Worm (Caenorhabditis elegans) whole organism, L1 larva: ENCODE results near the gene C05E4.7.

ENCODE experiments used
- Y116A8C.19 ChIP-seq: sonication (generic microtip); optimal IDR thresholded peaks from 2 replicates; lab custom pipeline; 2016; ENCODE audit warnings: missing compliant biosample characterization, missing genetic modification characterization, borderline replicate concordance
- aha-1 ChIP-seq: fragments of 150-350 bp; optimal IDR thresholded peaks from 2 replicates; lab custom pipeline; 2014; ENCODE audit warnings: missing biosample characterization, missing genetic modification characterization
- alr-1 ChIP-seq: fragments of 200-800 bp; sonication (Bioruptor generic); optimal IDR thresholded peaks from 2 replicates; lab custom pipeline; 2018; ENCODE audit warnings: borderline replicate concordance, mild to moderate bottlenecking, missing genetic modification characterization, missing compliant biosample characterization
- aly-2 ChIP-seq: fragments of 150-350 bp; optimal IDR thresholded peaks from 2 replicates; lab custom pipeline; 2014; ENCODE audit warnings: missing biosample characterization, missing genetic modification characterization
- ama-1 ChIP-seq: fragments of 150-350 bp; optimal IDR thresholded peaks from 2 replicates; lab custom pipeline; 2014
- ceh-63 ChIP-seq: fragments of 200-800 bp; sonication (Bioruptor generic); optimal IDR thresholded peaks from 2 replicates; lab custom pipeline; 2018; ENCODE audit warnings: mild to moderate bottlenecking, missing genetic modification characterization, missing compliant biosample characterization
- ceh-90 ChIP-seq: sonication (generic microtip); optimal IDR thresholded peaks from 2 replicates; lab custom pipeline; 2016; ENCODE audit warnings: missing genetic modification characterization, missing compliant biosample characterization
- ces-1 ChIP-seq: fragments of 150-350 bp; optimal IDR thresholded peaks from 2 replicates; lab custom pipeline; 2014; ENCODE audit warnings: missing biosample characterization, missing genetic modification reagents, missing genetic modification characterization
- efl-1 ChIP-seq, 4 experiments: fragments of 150-350 bp; optimal IDR thresholded peaks in 3 of 4; peaks in 1 of 4; 1 replicate in 1 of 4; 2 replicates in 3 of 4; lab custom pipeline; 2014; ENCODE audit warnings: missing biosample characterization in 2 of 4, missing genetic modification characterization in 2 of 4, missing genetic modification reagents in 2 of 4
- efl-3 ChIP-seq: fragments of 200-800 bp; sonication (Bioruptor generic); optimal IDR thresholded peaks from 2 replicates; lab custom pipeline; 2018; ENCODE audit warnings: mild to moderate bottlenecking, missing genetic modification characterization, missing compliant biosample characterization
- egl-13 ChIP-seq: sonication (generic microtip); optimal IDR thresholded peaks from 2 replicates; lab custom pipeline; 2016; ENCODE audit warnings: missing genotype, missing genetic modification reagents, missing genetic modification characterization, missing compliant biosample characterization
- elt-2 ChIP-seq: sonication (generic microtip); optimal IDR thresholded peaks from 2 replicates; lab custom pipeline; 2016; ENCODE audit warnings: missing genetic modification characterization, mild to moderate bottlenecking, inconsistent platforms, missing compliant biosample characterization, missing genetic modification reagents
- elt-3 ChIP-seq, 6 experiments: fragments of 150-350 bp in 1 of 6; sonication (generic microtip); optimal IDR thresholded peaks; 2 replicates each; lab custom pipeline; 2017 to 2018; ENCODE audit warnings: missing biosample characterization in 6 of 6, missing genetic modification characterization in 6 of 6, inconsistent platforms in 1 of 6
- ets-5 ChIP-seq: fragments of 200-800 bp; sonication (Bioruptor generic); IDR thresholded peaks from 2 replicates; pipeline ENCODE4 v1.3.6; 2022; ENCODE audit warnings: missing genetic modification characterization, missing compliant biosample characterization
- fkh-4 ChIP-seq: sonication (generic microtip); optimal IDR thresholded peaks from 2 replicates; lab custom pipeline; 2016; ENCODE audit warnings: missing compliant biosample characterization, missing genetic modification characterization, borderline replicate concordance
- fkh-8 ChIP-seq: sonication (generic microtip); optimal IDR thresholded peaks from 2 replicates; lab custom pipeline; 2016; ENCODE audit warnings: mild to moderate bottlenecking, missing genetic modification characterization, missing compliant biosample characterization
- fos-1 ChIP-seq: fragments of 150-350 bp; optimal IDR thresholded peaks from 2 replicates; lab custom pipeline; 2014; ENCODE audit warnings: missing biosample characterization, missing genetic modification characterization
- hlh-17 ChIP-seq: fragments of 200-800 bp; sonication (Bioruptor generic); optimal IDR thresholded peaks from 2 replicates; lab custom pipeline; 2018; ENCODE audit warnings: missing genetic modification characterization, mild to moderate bottlenecking, missing compliant biosample characterization, moderate library complexity, borderline replicate concordance
- hlh-4 ChIP-seq: sonication (generic microtip); optimal IDR thresholded peaks from 2 replicates; lab custom pipeline; 2016; ENCODE audit warnings: mild to moderate bottlenecking, missing genetic modification characterization, missing compliant biosample characterization
- irx-1 ChIP-seq: sonication (generic microtip); optimal IDR thresholded peaks from 2 replicates; lab custom pipeline; 2016; ENCODE audit warnings: missing genetic modification characterization, missing compliant biosample characterization
- isw-1 ChIP-seq: fragments of 200-800 bp; sonication (Bioruptor generic); IDR thresholded peaks from 2 replicates; pipeline ENCODE4 v1.3.6; 2022; ENCODE audit warnings: missing genetic modification characterization, missing compliant biosample characterization
- jun-1 ChIP-seq: fragments of 150-350 bp; optimal IDR thresholded peaks from 2 replicates; lab custom pipeline; 2014; ENCODE audit warnings: missing biosample characterization, missing genetic modification reagents, missing genetic modification characterization
- lin-13 ChIP-seq: fragments of 150-350 bp; optimal IDR thresholded peaks from 2 replicates; lab custom pipeline; 2014; ENCODE audit warnings: missing biosample characterization, missing genetic modification reagents, missing genetic modification characterization
- lin-14 ChIP-seq: fragments of 200-800 bp; sonication (Bioruptor generic); optimal IDR thresholded peaks from 2 replicates; lab custom pipeline; 2018; ENCODE audit warnings: mild to moderate bottlenecking, missing genetic modification characterization, moderate library complexity, missing compliant biosample characterization
- lin-35 ChIP-seq, 2 experiments: fragments of 150-350 bp; optimal IDR thresholded peaks; 2 replicates each; lab custom pipeline; 2014; ENCODE audit warnings: missing biosample characterization in 2 of 2, missing genetic modification characterization in 2 of 2, missing genetic modification reagents in 2 of 2
- lir-3 ChIP-seq: sonication (generic microtip); optimal IDR thresholded peaks from 2 replicates; lab custom pipeline; 2016; ENCODE audit warnings: mild to moderate bottlenecking, missing genetic modification characterization, moderate library complexity, missing compliant biosample characterization; ENCODE audit not compliant: poor library complexity
- lsy-2 ChIP-seq, 2 experiments: fragments of 150-350 bp; optimal IDR thresholded peaks; 2 replicates each; lab custom pipeline; 2014; ENCODE audit warnings: missing biosample characterization in 2 of 2, missing genetic modification characterization in 2 of 2
- mdl-1 ChIP-seq, 2 experiments: fragments of 150-350 bp; optimal IDR thresholded peaks; 2 replicates each; lab custom pipeline; 2014 to 2017; ENCODE audit warnings: missing biosample characterization in 2 of 2, missing genetic modification characterization in 2 of 2, inconsistent platforms in 1 of 2
- nhr-11 ChIP-seq: fragments of 150-350 bp; optimal IDR thresholded peaks from 2 replicates; lab custom pipeline; 2014; ENCODE audit warnings: missing biosample characterization, missing genetic modification characterization
- nhr-12 ChIP-seq: sonication (generic microtip); optimal IDR thresholded peaks from 2 replicates; lab custom pipeline; 2017; ENCODE audit warnings: missing biosample characterization, missing genetic modification characterization
- nhr-19 ChIP-seq: fragments of 200-800 bp; sonication (Bioruptor generic); conservative IDR thresholded peaks from 2 replicates; pipeline ENCODE4 v1.3.6; 2022; ENCODE audit warnings: missing genetic modification characterization, missing compliant biosample characterization
- nhr-20 ChIP-seq: sonication (generic microtip); optimal IDR thresholded peaks from 2 replicates; lab custom pipeline; 2016; ENCODE audit warnings: mild to moderate bottlenecking, missing genetic modification characterization, missing compliant biosample characterization
- nhr-237 ChIP-seq: fragments of 150-350 bp; optimal IDR thresholded peaks from 2 replicates; lab custom pipeline; 2014; ENCODE audit warnings: missing biosample characterization, missing genetic modification characterization
- nhr-28 ChIP-seq: fragments of 150-350 bp; optimal IDR thresholded peaks from 2 replicates; lab custom pipeline; 2014; ENCODE audit warnings: missing biosample characterization, missing genetic modification characterization
- nhr-47 ChIP-seq: sonication (generic microtip); optimal IDR thresholded peaks from 2 replicates; lab custom pipeline; 2016; ENCODE audit warnings: mild to moderate bottlenecking, missing genetic modification characterization, moderate library complexity, missing compliant biosample characterization
- nhr-84 ChIP-seq: sonication (generic microtip); optimal IDR thresholded peaks from 2 replicates; lab custom pipeline; 2017; ENCODE audit warnings: missing biosample characterization, missing genetic modification characterization
- nhr-85 ChIP-seq: sonication (generic microtip); peaks from one replicate; lab custom pipeline; 2016; ENCODE audit warnings: missing genetic modification characterization, inconsistent platforms, missing compliant biosample characterization
- pag-3 ChIP-seq: sonication (generic microtip); optimal IDR thresholded peaks from 2 replicates; lab custom pipeline; 2017; ENCODE audit warnings: missing genetic modification characterization, mild to moderate bottlenecking, missing compliant biosample characterization, antibody characterized with exemption, borderline replicate concordance; ENCODE audit not compliant: insufficient read depth
- rnt-1 ChIP-seq: sonication (generic microtip); optimal IDR thresholded peaks from 2 replicates; lab custom pipeline; 2016; ENCODE audit warnings: mild to moderate bottlenecking, missing genetic modification characterization, moderate library complexity, missing compliant biosample characterization
- snpc-4 ChIP-seq: fragments of 150-350 bp; optimal IDR thresholded peaks from 2 replicates; lab custom pipeline; 2014; ENCODE audit warnings: missing biosample characterization, missing genetic modification characterization
- sptf-1 ChIP-seq: fragments of 150-350 bp; optimal IDR thresholded peaks from 2 replicates; lab custom pipeline; 2014; ENCODE audit warnings: missing biosample characterization, missing genetic modification characterization
- sup-37 ChIP-seq: fragments of 200-800 bp; sonication (Bioruptor generic); optimal IDR thresholded peaks from 2 replicates; lab custom pipeline; 2018; ENCODE audit warnings: mild to moderate bottlenecking, missing genetic modification characterization, missing compliant biosample characterization
- swsn-7 ChIP-seq: sonication (generic microtip); optimal IDR thresholded peaks from 2 replicates; lab custom pipeline; 2016; ENCODE audit warnings: missing genetic modification characterization, missing compliant biosample characterization
- tbx-2 ChIP-seq: sonication (generic microtip); optimal IDR thresholded peaks from 2 replicates; lab custom pipeline; 2016; ENCODE audit warnings: missing genetic modification characterization, missing compliant biosample characterization
- tlp-1 ChIP-seq: fragments of 150-350 bp; optimal IDR thresholded peaks from 2 replicates; lab custom pipeline; 2014; ENCODE audit warnings: missing biosample characterization, missing genetic modification characterization
- unc-130 ChIP-seq: fragments of 150-350 bp; optimal IDR thresholded peaks from 2 replicates; lab custom pipeline; 2017; ENCODE audit warnings: missing biosample characterization, missing genetic modification characterization, inconsistent platforms
- unc-30 ChIP-seq: sonication (generic microtip); optimal IDR thresholded peaks from 2 replicates; lab custom pipeline; 2017; ENCODE audit warnings: missing biosample characterization, missing genetic modification characterization
- unc-62 ChIP-seq: fragments of 150-350 bp; optimal IDR thresholded peaks from 2 replicates; lab custom pipeline; 2014; ENCODE audit warnings: missing biosample characterization, missing genetic modification reagents, missing genetic modification characterization
- unc-86 ChIP-seq: sonication (generic microtip); optimal IDR thresholded peaks from 2 replicates; lab custom pipeline; 2016; ENCODE audit warnings: missing genetic modification characterization, missing compliant biosample characterization
- vab-15 ChIP-seq: sonication (generic microtip); optimal IDR thresholded peaks from 2 replicates; lab custom pipeline; 2017; ENCODE audit warnings: missing genotype, mild to moderate bottlenecking, missing genetic modification characterization, missing compliant biosample characterization
- zag-1 ChIP-seq: fragments of 150-350 bp; optimal IDR thresholded peaks from 2 replicates; lab custom pipeline; 2014; ENCODE audit warnings: missing biosample characterization, missing genetic modification characterization

C05E4.7 gene

ce11 chrV:723895-724352 lies 18.0 kb upstream of the C05E4.7 start, which contains the start of gene fbxb-72 (continued):
- TF ChIP-seq elt-2 (peak; percentile 60), snpc-4 (tag; lab: Kevin White, UChicago) (no peak), nhr-12 (tag; lab: Kevin White, UChicago) (no peak), hlh-4 (tag; lab: Kevin White, UChicago) (no peak), irx-1 (tag; lab: Kevin White, UChicago) (peak; percentile 3), egl-13 (tag; lab: Kevin White, UChicago) (no peak), nhr-20 (tag; lab: Kevin White, UChicago) (peak; percentile 51), nhr-47 (tag; lab: Kevin White, UChicago) (peak; percentile 68), tbx-2 (peak; percentile 69), ceh-90 (no peak), lin-13 (GFP tag; lab: Kevin White, UChicago) (no peak), zag-1 (tag; lab: Kevin White, UChicago) (no peak), unc-62 (GFP tag; lab: Kevin White, UChicago) (no peak), Y116A8C.19 (tag; lab: Kevin White, UChicago) (no peak), mdl-1 (tag; optimal IDR thresholded peaks at IDR 0.05; lab: Kevin White, UChicago) (no peak), swsn-7 (tag; lab: Kevin White, UChicago) (peak; percentile 7), efl-1 (optimal IDR thresholded peaks at IDR 0.05; lab: Kevin White, UChicago) (peak; percentile 37 to 38), efl-1 (GFP tag; optimal IDR thresholded peaks at IDR 0.05 in 1 of 2; lab: Kevin White, UChicago) (peak in 1 of 2 experiments; percentile 95), rnt-1 (tag; lab: Kevin White, UChicago) (peak; percentile 53), aly-2 (tag; lab: Kevin White, UChicago) (peak; percentile 100), ets-5 (GFP tag; lab: Robert Waterston, UW) (no peak), nhr-28 (no peak), elt-3 (tag; optimal IDR thresholded peaks at IDR 0.05; lab: Kevin White, UChicago) (peak in 2 of 6 experiments; percentile 12 to 20), lsy-2 (tag; optimal IDR thresholded peaks at IDR 0.05; lab: Kevin White, UChicago) (peak; percentile 51 to 58), pag-3 (tag; lab: Kevin White, UChicago) (no peak), unc-86 (tag; lab: Kevin White, UChicago) (no peak), efl-3 (GFP tag; lab: Kevin White, UChicago) (no peak), lin-35 (GFP tag; optimal IDR thresholded peaks at IDR 0.05; lab: Kevin White, UChicago) (peak in 1 of 2 experiments; percentile 85), fos-1 (no peak), nhr-85 (tag; lab: Kevin White, UChicago) (no peak), aha-1 (tag; lab: Kevin White, UChicago) (no peak), fkh-8 (tag; lab: Kevin White, UChicago) (peak; percentile 46), tlp-1 (tag; lab: Kevin White, UChicago) (no peak), sptf-1 (tag; lab: Kevin White, UChicago) (no peak), unc-130 (tag; lab: Kevin White, UChicago) (no peak), isw-1 (GFP tag; lab: Robert Waterston, UW) (no peak), vab-15 (tag; lab: Kevin White, UChicago) (no peak), nhr-84 (tag; lab: Kevin White, UChicago) (peak; percentile 59), lin-14 (peak; percentile 71), nhr-237 (tag; lab: Kevin White, UChicago) (no peak), ceh-63 (GFP tag; lab: Kevin White, UChicago) (no peak), nhr-11 (tag; lab: Kevin White, UChicago) (peak; percentile 17), jun-1 (tag; lab: Kevin White, UChicago) (peak; percentile 48), lir-3 (tag; lab: Kevin White, UChicago) (peak; percentile 47), ces-1 (GFP tag; lab: Kevin White, UChicago) (no peak), hlh-17 (no peak), unc-30 (no peak), ama-1 (lab: Kevin White, UChicago) (peak; percentile 89), fkh-4 (tag; lab: Kevin White, UChicago) (no peak), sup-37 (peak; percentile 55), nhr-19 (peak; percentile 70), alr-1 (tag; lab: Kevin White, UChicago) (no peak)
